Worm (Caenorhabditis elegans) whole organism, L1 larva: ENCODE data around the gene F52E10.4.
A peak's percentile ranks its signal among the peaks of the same experiment; 100 is the strongest.

ENCODE experiments used
- C04F5.9 ChIP-seq: sonication (generic microtip); optimal IDR thresholded peaks from 2 replicates; lab custom pipeline; 2016; ENCODE audit warnings: missing genetic modification characterization, missing compliant biosample characterization
- C16A3.4 ChIP-seq: fragments of 150-350 bp; optimal IDR thresholded peaks from 2 replicates; lab custom pipeline; 2014; ENCODE audit warnings: missing biosample characterization, missing genetic modification characterization
- aha-1 ChIP-seq: fragments of 150-350 bp; optimal IDR thresholded peaks from 2 replicates; lab custom pipeline; 2014; ENCODE audit warnings: missing biosample characterization, missing genetic modification characterization
- ama-1 ChIP-seq: fragments of 150-350 bp; optimal IDR thresholded peaks from 2 replicates; lab custom pipeline; 2014
- ceh-63 ChIP-seq: fragments of 200-800 bp; sonication (Bioruptor generic); optimal IDR thresholded peaks from 2 replicates; lab custom pipeline; 2018; ENCODE audit warnings: mild to moderate bottlenecking, missing genetic modification characterization, missing compliant biosample characterization
- ceh-88 ChIP-seq: fragments of 200-800 bp; sonication (Bioruptor generic); IDR thresholded peaks from 2 replicates; pipeline ENCODE4 v1.3.6; 2022; ENCODE audit warnings: missing genetic modification characterization, missing compliant biosample characterization
- efl-1 ChIP-seq, 4 experiments: fragments of 150-350 bp; optimal IDR thresholded peaks in 3 of 4; peaks in 1 of 4; 1 replicate in 1 of 4; 2 replicates in 3 of 4; lab custom pipeline; 2014; ENCODE audit warnings: missing biosample characterization in 2 of 4, missing genetic modification characterization in 2 of 4, missing genetic modification reagents in 2 of 4
- elt-2 ChIP-seq: sonication (generic microtip); optimal IDR thresholded peaks from 2 replicates; lab custom pipeline; 2016; ENCODE audit warnings: missing genetic modification characterization, mild to moderate bottlenecking, inconsistent platforms, missing compliant biosample characterization, missing genetic modification reagents
- elt-3 ChIP-seq, 6 experiments: fragments of 150-350 bp in 1 of 6; sonication (generic microtip); optimal IDR thresholded peaks; 2 replicates each; lab custom pipeline; 2017 to 2018; ENCODE audit warnings: missing biosample characterization in 6 of 6, missing genetic modification characterization in 6 of 6, inconsistent platforms in 1 of 6
- hlh-4 ChIP-seq: sonication (generic microtip); optimal IDR thresholded peaks from 2 replicates; lab custom pipeline; 2016; ENCODE audit warnings: mild to moderate bottlenecking, missing genetic modification characterization, missing compliant biosample characterization
- irx-1 ChIP-seq: sonication (generic microtip); optimal IDR thresholded peaks from 2 replicates; lab custom pipeline; 2016; ENCODE audit warnings: missing genetic modification characterization, missing compliant biosample characterization
- lin-15B ChIP-seq: fragments of 150-350 bp; sonication (generic microtip); optimal IDR thresholded peaks from 3 replicates; lab custom pipeline; 2014; ENCODE audit warnings: missing biosample characterization, missing genetic modification characterization
- lir-3 ChIP-seq: sonication (generic microtip); optimal IDR thresholded peaks from 2 replicates; lab custom pipeline; 2016; ENCODE audit warnings: mild to moderate bottlenecking, missing genetic modification characterization, moderate library complexity, missing compliant biosample characterization; ENCODE audit not compliant: poor library complexity
- mdl-1 ChIP-seq, 2 experiments: fragments of 150-350 bp; optimal IDR thresholded peaks; 2 replicates each; lab custom pipeline; 2014 to 2017; ENCODE audit warnings: missing biosample characterization in 2 of 2, missing genetic modification characterization in 2 of 2, inconsistent platforms in 1 of 2
- mef-2 ChIP-seq: fragments of 150-350 bp; optimal IDR thresholded peaks from 2 replicates; lab custom pipeline; 2014; ENCODE audit warnings: missing biosample characterization, missing genetic modification characterization
- nhr-11 ChIP-seq: fragments of 150-350 bp; optimal IDR thresholded peaks from 2 replicates; lab custom pipeline; 2014; ENCODE audit warnings: missing biosample characterization, missing genetic modification characterization
- nhr-20 ChIP-seq: sonication (generic microtip); optimal IDR thresholded peaks from 2 replicates; lab custom pipeline; 2016; ENCODE audit warnings: mild to moderate bottlenecking, missing genetic modification characterization, missing compliant biosample characterization
- nhr-237 ChIP-seq: fragments of 150-350 bp; optimal IDR thresholded peaks from 2 replicates; lab custom pipeline; 2014; ENCODE audit warnings: missing biosample characterization, missing genetic modification characterization
- nhr-28 ChIP-seq: fragments of 150-350 bp; optimal IDR thresholded peaks from 2 replicates; lab custom pipeline; 2014; ENCODE audit warnings: missing biosample characterization, missing genetic modification characterization
- nhr-47 ChIP-seq: sonication (generic microtip); optimal IDR thresholded peaks from 2 replicates; lab custom pipeline; 2016; ENCODE audit warnings: mild to moderate bottlenecking, missing genetic modification characterization, moderate library complexity, missing compliant biosample characterization
- nhr-71 ChIP-seq: sonication (generic microtip); optimal IDR thresholded peaks from 2 replicates; lab custom pipeline; 2016; ENCODE audit warnings: mild to moderate bottlenecking, missing genetic modification characterization, moderate library complexity, missing compliant biosample characterization
- pax-3 ChIP-seq: fragments of 200-800 bp; sonication (Bioruptor generic); optimal IDR thresholded peaks from 2 replicates; lab custom pipeline; 2018; ENCODE audit warnings: mild to moderate bottlenecking, missing genetic modification characterization, moderate library complexity, missing compliant biosample characterization
- rnt-1 ChIP-seq: sonication (generic microtip); optimal IDR thresholded peaks from 2 replicates; lab custom pipeline; 2016; ENCODE audit warnings: mild to moderate bottlenecking, missing genetic modification characterization, moderate library complexity, missing compliant biosample characterization
- snpc-4 ChIP-seq: fragments of 150-350 bp; optimal IDR thresholded peaks from 2 replicates; lab custom pipeline; 2014; ENCODE audit warnings: missing biosample characterization, missing genetic modification characterization
- snu-23 ChIP-seq: sonication (generic microtip); optimal IDR thresholded peaks from 2 replicates; lab custom pipeline; 2016; ENCODE audit warnings: missing genetic modification characterization, missing compliant biosample characterization
- sptf-1 ChIP-seq: fragments of 150-350 bp; optimal IDR thresholded peaks from 2 replicates; lab custom pipeline; 2014; ENCODE audit warnings: missing biosample characterization, missing genetic modification characterization
- swsn-7 ChIP-seq: sonication (generic microtip); optimal IDR thresholded peaks from 2 replicates; lab custom pipeline; 2016; ENCODE audit warnings: missing genetic modification characterization, missing compliant biosample characterization
- tlp-1 ChIP-seq: fragments of 150-350 bp; optimal IDR thresholded peaks from 2 replicates; lab custom pipeline; 2014; ENCODE audit warnings: missing biosample characterization, missing genetic modification characterization
- unc-130 ChIP-seq: fragments of 150-350 bp; optimal IDR thresholded peaks from 2 replicates; lab custom pipeline; 2017; ENCODE audit warnings: missing biosample characterization, missing genetic modification characterization, inconsistent platforms
- unc-86 ChIP-seq: sonication (generic microtip); optimal IDR thresholded peaks from 2 replicates; lab custom pipeline; 2016; ENCODE audit warnings: missing genetic modification characterization, missing compliant biosample characterization
- vab-15 ChIP-seq: sonication (generic microtip); optimal IDR thresholded peaks from 2 replicates; lab custom pipeline; 2017; ENCODE audit warnings: missing genotype, mild to moderate bottlenecking, missing genetic modification characterization, missing compliant biosample characterization

The F52E10.4 gene

DNA sequence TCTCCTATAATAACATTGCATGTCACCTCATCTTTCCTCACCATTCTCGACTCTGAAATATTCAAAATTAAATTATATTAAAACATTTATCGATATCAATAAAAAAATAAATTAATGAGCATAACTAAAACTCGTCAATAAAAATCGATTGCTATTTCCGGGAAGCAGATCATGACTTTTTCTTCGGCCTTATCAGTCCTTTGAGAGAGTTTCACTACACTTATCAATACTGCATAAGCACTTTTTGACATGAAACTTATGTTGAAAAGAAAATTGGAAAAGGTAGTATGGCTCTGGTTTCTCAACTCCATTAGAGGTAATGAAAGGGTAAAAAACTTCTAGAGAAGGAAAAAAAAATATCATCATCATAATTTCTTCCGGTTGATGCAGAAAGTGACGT lies 32.8 kb downstream of the F52E10.4 start:
- TF ChIP-seq sptf-1 (no peak), C16A3.4 (tag; lab: Kevin White, UChicago) (no peak), elt-2 (tag; lab: Kevin White, UChicago) (peak; percentile 43)

DNA sequence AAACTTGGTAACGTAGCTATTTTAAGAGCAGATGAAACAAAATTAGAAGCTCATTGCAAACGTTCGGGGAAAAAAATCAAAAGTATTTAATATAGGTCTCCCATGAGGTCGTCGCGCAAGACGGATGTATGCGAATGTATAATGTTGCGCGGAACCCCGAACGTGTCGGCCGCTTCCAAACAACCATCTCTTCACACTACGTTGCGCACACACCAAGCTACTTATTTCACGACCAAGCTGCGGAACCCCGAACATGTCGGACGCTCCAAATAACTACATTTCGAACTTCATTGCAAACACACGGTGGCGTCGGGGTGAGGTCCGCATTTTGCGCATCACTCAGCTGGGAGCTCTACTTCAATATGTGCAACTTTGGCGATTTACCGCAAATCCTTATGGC lies 34.3 kb downstream of the F52E10.4 start:
- TF ChIP-seq C16A3.4 (tag; lab: Kevin White, UChicago) (no peak), elt-3 (tag; optimal IDR thresholded peaks at IDR 0.05; lab: Kevin White, UChicago) (no peak), unc-130 (tag; lab: Kevin White, UChicago) (no peak), mef-2 (tag; lab: Kevin White, UChicago) (no peak), nhr-28 (tag; lab: Kevin White, UChicago) (no peak), ceh-88 (no peak), ama-1 (lab: Kevin White, UChicago) (no peak), nhr-237 (tag; lab: Kevin White, UChicago) (no peak), lin-15B (tag; lab: Kevin White, UChicago) (no peak), rnt-1 (tag; lab: Kevin White, UChicago) (no peak), tlp-1 (tag; lab: Kevin White, UChicago) (no peak), nhr-71 (no peak), ceh-63 (GFP tag; lab: Kevin White, UChicago) (no peak), nhr-20 (no peak), pax-3 (tag; lab: Kevin White, UChicago) (no peak), aha-1 (tag; lab: Kevin White, UChicago) (no peak), swsn-7 (tag; lab: Kevin White, UChicago) (no peak), C04F5.9 (no peak)

DNA sequence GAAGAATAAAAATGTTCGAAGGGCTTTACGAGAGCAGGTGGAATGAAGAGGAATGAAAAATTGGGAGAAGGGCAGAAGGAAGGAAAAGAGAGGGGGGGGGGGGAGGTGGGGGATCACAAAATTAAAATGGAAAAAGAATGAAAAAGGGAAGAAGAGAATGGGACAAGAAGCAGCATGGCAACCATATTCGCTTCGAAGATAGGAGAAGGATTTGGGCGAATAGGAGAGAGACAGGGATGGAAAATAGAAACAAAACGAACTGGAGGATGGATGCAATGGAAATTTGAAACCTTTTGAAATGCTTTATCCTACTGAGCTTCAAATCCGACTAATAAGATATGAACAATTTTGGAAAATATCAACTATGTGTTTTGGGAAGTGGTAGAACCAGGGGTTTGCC lies 42.2 kb downstream of the F52E10.4 start, which contains the start of gene W10G6.6:
W10G6.6 (minus strand) TSS at position 101 of the 400 bp plus-strand sequence.
- TF ChIP-seq nhr-47 (tag; lab: Kevin White, UChicago) (no peak), irx-1 (tag; lab: Kevin White, UChicago) (no peak), nhr-237 (tag; lab: Kevin White, UChicago) (no peak), unc-86 (tag; lab: Kevin White, UChicago) (no peak), mdl-1 (tag; optimal IDR thresholded peaks at IDR 0.05; lab: Kevin White, UChicago) (no peak), snu-23 (GFP tag; lab: Kevin White, UChicago) (no peak), ceh-63 (GFP tag; lab: Kevin White, UChicago) (no peak), nhr-11 (tag; lab: Kevin White, UChicago) (no peak), hlh-4 (tag; lab: Kevin White, UChicago) (no peak), lir-3 (no peak)

ce11 chrX:16244764-16245244 lies 48.0 kb downstream of the F52E10.4 start, which contains the start of gene W10G6.1:
TSS of gene W10G6.1 (plus strand) at chrX:16245194.
- no peak for TF ChIP-seq snpc-4 (tag; lab: Kevin White, UChicago)
- no peak for TF ChIP-seq unc-86 (tag; lab: Kevin White, UChicago)

DNA sequence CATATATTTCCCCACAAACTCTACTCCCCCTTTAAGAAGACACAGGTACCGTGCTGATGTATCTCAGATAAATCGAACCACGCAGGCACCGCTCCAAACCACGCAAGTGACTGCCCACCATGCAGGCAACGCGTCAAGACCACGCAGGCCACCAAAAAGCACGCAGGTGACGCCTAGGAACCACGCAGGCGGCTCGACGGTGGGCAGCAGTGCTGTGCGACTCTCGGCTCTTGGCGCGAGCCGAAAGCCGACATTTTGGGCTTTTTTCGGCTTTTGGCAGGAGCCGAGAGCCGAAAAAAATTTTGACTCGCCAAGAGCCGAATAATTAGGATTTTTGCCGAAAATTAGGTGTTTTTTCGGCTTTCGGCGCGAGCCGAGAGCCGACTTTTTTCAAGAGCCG lies 49.7 kb downstream of the F52E10.4 start:
- no peak for TF ChIP-seq snpc-4 (tag; lab: Kevin White, UChicago)
- no peak for TF ChIP-seq efl-1 (optimal IDR thresholded peaks at IDR 0.05; lab: Kevin White, UChicago)
- TF ChIP-seq efl-1 (GFP tag; optimal IDR thresholded peaks at IDR 0.05 in 1 of 2; lab: Kevin White, UChicago), result no peak

- TF ChIP-seq efl-1 (optimal IDR thresholded peaks at IDR 0.05; lab: Kevin White, UChicago), result no peak
- peak in 1 of 2 experiments; percentile 81 for TF ChIP-seq efl-1 (GFP tag; optimal IDR thresholded peaks at IDR 0.05 in 1 of 2; lab: Kevin White, UChicago)
- TF ChIP-seq vab-15, result no peak
Observed at ce11 chrX:16240626-16241025, 52.2 kb downstream of the F52E10.4 start.
